Fruit fly (Drosophila melanogaster): ENCODE measurements around the gene CG43386.

DNA sequence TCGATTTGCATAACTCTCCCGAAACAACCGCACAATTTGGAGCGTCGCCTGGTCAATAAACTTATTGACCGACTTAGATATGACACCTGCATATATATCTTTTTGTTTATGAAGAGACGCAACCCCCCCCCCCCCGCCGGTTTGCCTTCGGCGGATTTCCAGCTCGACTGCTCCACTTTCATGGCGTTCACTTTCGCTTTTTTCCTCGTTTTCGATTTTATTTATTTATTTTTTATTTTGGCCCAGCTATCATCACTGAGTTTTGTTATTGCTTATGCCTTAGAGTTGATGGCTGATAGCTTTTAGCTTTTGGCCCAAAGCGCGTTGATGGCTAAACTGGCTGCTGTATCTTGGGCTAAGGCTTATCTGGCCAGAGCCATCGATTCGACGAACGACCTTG lies 1.2 kb downstream of the CG43386 start:
- TF ChIP-seq fru (GFP tag; optimal IDR thresholded peaks at IDR 0.05) (no peak), Rel (GFP tag; optimal IDR thresholded peaks at IDR 0.05) (no peak), Rel (tag; optimal IDR thresholded peaks at IDR 0.05) (no peak), Sp1 (GFP tag; optimal IDR thresholded peaks at IDR 0.05) (no peak), woc (GFP tag; optimal IDR thresholded peaks at IDR 0.05) (no peak), lola (GFP tag; optimal IDR thresholded peaks at IDR 0.05) (no peak), br (GFP tag; optimal IDR thresholded peaks at IDR 0.05) (no peak), N (GFP tag; optimal IDR thresholded peaks at IDR 0.05) (no peak), CG9705 (GFP tag; optimal IDR thresholded peaks at IDR 0.05) (no peak), jim (GFP tag; optimal IDR thresholded peaks at IDR 0.05) (no peak), Hr83 (GFP tag; optimal IDR thresholded peaks at IDR 0.05; ENCODE audit: poor library complexity, severe bottlenecking) (no peak), Myc (optimal IDR thresholded peaks at IDR 0.05) (no peak)
